Worm (Caenorhabditis elegans) whole organism, L4 larva: ENCODE results near the gene ccz-1.

Experiments
- R02D3.7 ChIP-seq: fragments of 150-350 bp; sonication (generic microtip); optimal IDR thresholded peaks from 3 replicates; lab custom pipeline; 2014; ENCODE audit warnings: missing biosample characterization, missing genetic modification characterization
- T20F7.1 ChIP-seq: fragments of 200-800 bp; sonication (Bioruptor generic); optimal IDR thresholded peaks from 2 replicates; lab custom pipeline; 2018; ENCODE audit warnings: mild to moderate bottlenecking, missing genetic modification characterization, missing compliant biosample characterization
- Y5F2A.4 ChIP-seq: fragments of 200-800 bp; sonication (Bioruptor generic); optimal IDR thresholded peaks from 2 replicates; lab custom pipeline; 2018; ENCODE audit warnings: mild to moderate bottlenecking, missing genetic modification characterization, missing compliant biosample characterization
- aha-1 ChIP-seq: fragments of 150-350 bp; peaks from one replicate; lab custom pipeline; 2014; ENCODE audit warnings: missing biosample characterization, missing genetic modification characterization
- ama-1 ChIP-seq: fragments of 150-350 bp; optimal IDR thresholded peaks from 2 replicates; lab custom pipeline; 2014; ENCODE audit warnings: inconsistent platforms, mixed read lengths
- ceh-20 ChIP-seq: fragments of 200-800 bp; sonication (Bioruptor generic); IDR thresholded peaks from 2 replicates; pipeline ENCODE4 v1.3.6; 2022; ENCODE audit warnings: missing genetic modification reagents, missing genetic modification characterization, missing compliant biosample characterization
- dmd-6 ChIP-seq: fragments of 200-800 bp; sonication (Bioruptor generic); IDR thresholded peaks from 2 replicates; pipeline ENCODE4 v1.3.6; 2022; ENCODE audit warnings: missing genetic modification reagents, missing genetic modification characterization, missing compliant biosample characterization
- dmd-8 ChIP-seq: fragments of 200-800 bp; sonication (Bioruptor generic); IDR thresholded peaks from 2 replicates; pipeline ENCODE4 v1.3.6; 2022; ENCODE audit warnings: missing genetic modification characterization, missing compliant biosample characterization
- dmd-9 ChIP-seq: fragments of 200-800 bp; sonication (Bioruptor generic); IDR thresholded peaks from 2 replicates; pipeline ENCODE4 v1.3.6; 2022; ENCODE audit warnings: missing genetic modification reagents, missing genetic modification characterization, missing compliant biosample characterization
- dve-1 ChIP-seq: sonication (generic microtip); optimal IDR thresholded peaks from 2 replicates; lab custom pipeline; 2017; ENCODE audit warnings: antibody characterized with exemption, mild to moderate bottlenecking, missing genetic modification characterization, missing compliant biosample characterization; ENCODE audit not compliant: insufficient read depth
- gei-8 ChIP-seq: fragments of 200-800 bp; sonication (Bioruptor generic); optimal IDR thresholded peaks from 2 replicates; lab custom pipeline; 2018; ENCODE audit warnings: mild to moderate bottlenecking, missing genetic modification characterization, missing compliant biosample characterization
- hif-1 ChIP-seq, 2 experiments: sonication (generic microtip); optimal IDR thresholded peaks; 2 replicates each; lab custom pipeline; 2016 to 2017; ENCODE audit warnings: missing compliant biosample characterization in 2 of 2, missing genetic modification characterization in 2 of 2, missing genetic modification reagents in 2 of 2, missing genotype in 2 of 2, mild to moderate bottlenecking in 1 of 2
- hlh-11 ChIP-seq: fragments of 200-800 bp; sonication (Bioruptor generic); optimal IDR thresholded peaks from 2 replicates; lab custom pipeline; 2018; ENCODE audit warnings: mild to moderate bottlenecking, missing genetic modification characterization, missing compliant biosample characterization
- hlh-30 ChIP-seq: sonication (generic microtip); optimal IDR thresholded peaks from 2 replicates; lab custom pipeline; 2017; ENCODE audit warnings: antibody characterized with exemption, mild to moderate bottlenecking, missing genetic modification characterization, missing compliant biosample characterization; ENCODE audit not compliant: insufficient read depth
- hmg-1.1 ChIP-seq: fragments of 200-800 bp; sonication (Bioruptor generic); IDR thresholded peaks from 2 replicates; pipeline ENCODE4 v1.3.6; 2022; ENCODE audit warnings: missing genetic modification reagents, missing genetic modification characterization, missing compliant biosample characterization
- jun-1 ChIP-seq: fragments of 150-350 bp; optimal IDR thresholded peaks from 2 replicates; lab custom pipeline; 2014; ENCODE audit warnings: missing biosample characterization, missing genetic modification reagents, missing genetic modification characterization
- lin-13 ChIP-seq: fragments of 150-350 bp; optimal IDR thresholded peaks from 2 replicates; lab custom pipeline; 2014; ENCODE audit warnings: missing biosample characterization, missing genetic modification reagents, missing genetic modification characterization
- lin-15B ChIP-seq: fragments of 150-350 bp; sonication (generic microtip); optimal IDR thresholded peaks from 3 replicates; lab custom pipeline; 2014; ENCODE audit warnings: missing biosample characterization, missing genetic modification characterization
- lin-29 ChIP-seq: fragments of 200-800 bp; sonication (Bioruptor generic); IDR thresholded peaks from 2 replicates; pipeline ENCODE4 v1.3.6; 2022; ENCODE audit warnings: missing genetic modification reagents, missing genetic modification characterization, missing compliant biosample characterization
- lsy-2 ChIP-seq, 2 experiments: fragments of 150-350 bp in 1 of 2; sonication (generic microtip) in 1 of 2; optimal IDR thresholded peaks; 2 replicates each; lab custom pipeline; 2014 to 2017; ENCODE audit warnings: missing biosample characterization in 2 of 2, missing genetic modification characterization in 2 of 2
- mep-1 ChIP-seq: fragments of 150-350 bp; sonication (generic microtip); optimal IDR thresholded peaks from 3 replicates; lab custom pipeline; 2014; ENCODE audit warnings: missing biosample characterization, missing genetic modification characterization
- mes-2 ChIP-seq: sonication (generic microtip); optimal IDR thresholded peaks from 2 replicates; lab custom pipeline; 2016; ENCODE audit warnings: missing genotype, mild to moderate bottlenecking, missing genetic modification characterization, missing compliant biosample characterization; ENCODE audit not compliant: poor library complexity, severe bottlenecking
- mxl-2 ChIP-seq: fragments of 200-800 bp; sonication (Bioruptor generic); conservative IDR thresholded peaks from 2 replicates; pipeline ENCODE4 v1.3.6; 2022; ENCODE audit warnings: missing genetic modification reagents, missing genetic modification characterization, missing compliant biosample characterization
- mxl-3 ChIP-seq: fragments of 200-800 bp; sonication (Bioruptor generic); optimal IDR thresholded peaks from 2 replicates; lab custom pipeline; 2018; ENCODE audit warnings: mild to moderate bottlenecking, missing genetic modification characterization, missing compliant biosample characterization
- nhr-10 ChIP-seq: fragments of 150-350 bp; optimal IDR thresholded peaks from 2 replicates; lab custom pipeline; 2014; ENCODE audit warnings: missing biosample characterization, missing genetic modification characterization
- nhr-102 ChIP-seq: sonication (generic microtip); optimal IDR thresholded peaks from 2 replicates; lab custom pipeline; 2016; ENCODE audit warnings: mild to moderate bottlenecking, missing genetic modification characterization, moderate library complexity, missing compliant biosample characterization
- nhr-11 ChIP-seq: fragments of 150-350 bp; optimal IDR thresholded peaks from 2 replicates; lab custom pipeline; 2014; ENCODE audit warnings: missing biosample characterization, missing genetic modification characterization
- nhr-41 ChIP-seq: fragments of 200-800 bp; sonication (Bioruptor generic); IDR thresholded peaks from 2 replicates; pipeline ENCODE4 v1.3.6; 2022; ENCODE audit warnings: missing genetic modification reagents, missing genetic modification characterization, missing compliant biosample characterization
- nhr-48 ChIP-seq: sonication (generic microtip); optimal IDR thresholded peaks from 2 replicates; lab custom pipeline; 2016; ENCODE audit warnings: mild to moderate bottlenecking, missing genetic modification characterization, missing compliant biosample characterization
- nhr-6 ChIP-seq: fragments of 150-350 bp; optimal IDR thresholded peaks from 2 replicates; lab custom pipeline; 2014; ENCODE audit warnings: missing biosample characterization, missing genetic modification characterization
- nhr-76 ChIP-seq: fragments of 150-350 bp; optimal IDR thresholded peaks from 2 replicates; lab custom pipeline; 2014; ENCODE audit warnings: missing biosample characterization, missing genetic modification characterization
- nhr-77 ChIP-seq: fragments of 150-350 bp; optimal IDR thresholded peaks from 2 replicates; lab custom pipeline; 2014; ENCODE audit warnings: missing biosample characterization, missing genetic modification characterization
- pha-4 ChIP-seq, 2 experiments: fragments of 150-350 bp in 1 of 2; fragments of 200-800 bp in 1 of 2; sonication (Bioruptor generic) in 1 of 2; IDR thresholded peaks in 1 of 2; optimal IDR thresholded peaks in 1 of 2; 2 replicates each; pipeline versions ENCODE4 v1.3.6 to Lab custom; 2014 to 2022; ENCODE audit warnings: missing genetic modification characterization in 2 of 2, missing genetic modification reagents in 2 of 2, missing biosample characterization in 1 of 2, missing compliant biosample characterization in 1 of 2
- saeg-2 ChIP-seq: fragments of 200-800 bp; sonication (Bioruptor generic); IDR thresholded peaks from 2 replicates; pipeline ENCODE4 v1.3.6; 2022; ENCODE audit warnings: missing genetic modification reagents, missing genetic modification characterization, missing compliant biosample characterization
- set-16 ChIP-seq: fragments of 200-800 bp; sonication (Bioruptor generic); IDR thresholded peaks from 2 replicates; pipeline ENCODE4 v1.3.6; 2022; ENCODE audit warnings: missing genetic modification reagents, missing genetic modification characterization, missing compliant biosample characterization
- skn-1 ChIP-seq: fragments of 150-350 bp; optimal IDR thresholded peaks from 2 replicates; lab custom pipeline; 2014; ENCODE audit warnings: missing biosample characterization, missing genetic modification characterization
- tag-97 ChIP-seq: fragments of 200-800 bp; sonication (Bioruptor generic); IDR thresholded peaks from 2 replicates; pipeline ENCODE4 v1.3.6; 2022; ENCODE audit warnings: missing genetic modification characterization, missing compliant biosample characterization
- zfp-3 ChIP-seq: fragments of 200-800 bp; sonication (Bioruptor generic); conservative IDR thresholded peaks from 2 replicates; pipeline ENCODE4 v1.3.6; 2022; ENCODE audit warnings: missing genetic modification reagents, missing genetic modification characterization, missing compliant biosample characterization
- zip-11 ChIP-seq: fragments of 200-800 bp; sonication (Bioruptor generic); IDR thresholded peaks from 2 replicates; pipeline ENCODE4 v1.3.6; 2022; ENCODE audit warnings: missing genetic modification characterization, missing compliant biosample characterization
- zip-2 ChIP-seq: fragments of 150-350 bp; optimal IDR thresholded peaks from 2 replicates; lab custom pipeline; 2014; ENCODE audit warnings: missing biosample characterization, missing genetic modification characterization
- ztf-7 ChIP-seq: fragments of 150-350 bp; optimal IDR thresholded peaks from 2 replicates; lab custom pipeline; 2014; ENCODE audit warnings: missing biosample characterization, missing genetic modification characterization

Gene ccz-1

DNA sequence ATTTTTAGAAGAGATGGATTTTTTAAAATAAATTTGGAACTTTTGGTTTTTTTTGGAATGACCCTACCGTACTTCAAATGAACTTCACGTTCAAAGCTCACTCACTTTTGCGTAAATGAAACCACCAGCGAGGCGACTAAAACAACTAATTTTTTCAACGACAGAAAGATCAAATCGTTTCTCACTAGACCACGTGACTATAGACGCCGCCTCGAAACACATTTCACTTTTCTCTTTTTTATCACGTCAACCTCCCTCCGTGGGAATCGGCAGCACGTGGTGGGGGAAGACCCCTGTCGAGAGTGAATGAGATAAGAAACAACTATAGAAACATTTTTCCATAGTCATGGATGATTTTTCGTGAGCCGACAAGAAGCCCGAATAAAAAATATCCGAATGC, 21.4 kb upstream of the ccz-1 start (continued):
- TF ChIP-seq jun-1 (tag; lab: Kevin White, UChicago) = peak; percentile 73
- TF ChIP-seq nhr-76 = peak; percentile 37
- TF ChIP-seq hif-1 (tag; optimal IDR thresholded peaks at IDR 0.05; lab: Kevin White, UChicago) = peak; percentile 43 to 90
- TF ChIP-seq aha-1 (tag; lab: Kevin White, UChicago) = peak; percentile 99
- no peak for TF ChIP-seq lin-15B (tag; lab: Kevin White, UChicago)
- peak; percentile 97 for TF ChIP-seq dve-1 (tag; lab: Kevin White, UChicago)
- TF ChIP-seq nhr-102 (tag; lab: Kevin White, UChicago) = peak; percentile 44
- TF ChIP-seq lin-13 = peak; percentile 75
- TF ChIP-seq dmd-6 (GFP tag; lab: Robert Waterston, UW) = peak; percentile 96
- TF ChIP-seq ama-1 (lab: Kevin White, UChicago) = no peak
- 0 out of 2 replicates have a peak, but pooled peaks have one; percentile 12 for TF ChIP-seq saeg-2
- no peak for TF ChIP-seq hmg-1.1 (GFP tag; lab: Robert Waterston, UW)
- peak; percentile 36 for TF ChIP-seq mes-2 (tag; lab: Kevin White, UChicago)
- TF ChIP-seq hlh-30 (tag; lab: Kevin White, UChicago) = peak; percentile 96
- TF ChIP-seq gei-8 (GFP tag; lab: Kevin White, UChicago) = peak; percentile 73
- TF ChIP-seq hlh-11 (tag; lab: Kevin White, UChicago) = peak; percentile 97
- TF ChIP-seq nhr-6 = peak; percentile 1
- peak; percentile 19 for TF ChIP-seq ztf-7 (tag; lab: Kevin White, UChicago)
- TF ChIP-seq mxl-3 (GFP tag; lab: Kevin White, UChicago) = peak; percentile 97
- TF ChIP-seq T20F7.1 = peak; percentile 50
- TF ChIP-seq dmd-9 = 0 out of 2 replicates have a peak, but pooled peaks have one; percentile 10
- TF ChIP-seq nhr-77 (tag; lab: Kevin White, UChicago) = peak; percentile 62
- TF ChIP-seq lin-29 (GFP tag; lab: Robert Waterston, UW) = peak; percentile 69; the same call in 1 of the 2 replicates
- TF ChIP-seq set-16 = peak; percentile 17; the same call in 1 of the 2 replicates
- TF ChIP-seq nhr-10 (tag; lab: Kevin White, UChicago) = peak; percentile 64
- TF ChIP-seq dmd-8 (GFP tag; lab: Robert Waterston, UW) = no peak
- TF ChIP-seq zip-11 (GFP tag; lab: Robert Waterston, UW) = no peak
- 0 out of 2 replicates have a peak, but pooled peaks have one; percentile 33 for TF ChIP-seq nhr-41
- peak; percentile 5 for TF ChIP-seq zip-2 (tag; lab: Kevin White, UChicago)
- TF ChIP-seq skn-1 (tag; lab: Kevin White, UChicago) = no peak
- TF ChIP-seq lsy-2 (tag; optimal IDR thresholded peaks at IDR 0.05; lab: Kevin White, UChicago) = peak in 1 of 2 experiments; percentile 68
- TF ChIP-seq nhr-11 = peak; percentile 34
- no peak for TF ChIP-seq R02D3.7 (tag; lab: Kevin White, UChicago)
- TF ChIP-seq mep-1 (tag; lab: Kevin White, UChicago) = peak; percentile 50
- TF ChIP-seq mxl-2 = peak; percentile 58; the same call in 1 of the 2 replicates
- no peak for TF ChIP-seq Y5F2A.4 (GFP tag; lab: Kevin White, UChicago)
- no peak for TF ChIP-seq tag-97 (GFP tag; lab: Robert Waterston, UW)
- TF ChIP-seq, all 104 proteins: peak for 48

DNA sequence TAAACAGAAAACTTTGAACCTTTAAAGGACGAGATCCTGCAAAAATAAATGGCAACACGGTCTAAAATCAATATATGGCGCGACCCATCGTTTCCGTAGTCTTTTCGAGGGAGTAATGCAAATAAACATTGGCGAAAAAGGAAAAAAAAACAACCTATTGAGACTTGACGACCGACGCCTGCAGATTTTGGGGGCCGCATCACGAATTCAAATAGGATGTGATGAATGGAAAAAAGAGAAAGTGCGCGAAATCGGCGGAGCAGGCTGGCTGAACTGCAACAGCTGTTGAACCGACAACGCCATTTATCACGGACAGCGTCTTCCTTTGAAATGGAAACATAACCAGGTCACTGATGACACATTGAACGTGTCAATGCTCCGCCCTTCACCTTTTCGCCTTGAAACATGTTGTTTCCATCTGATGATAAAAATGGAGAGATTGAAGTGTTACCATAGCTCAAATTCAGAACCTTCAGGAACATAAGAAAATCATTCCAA, 20.8 kb upstream of the ccz-1 start:
- TF ChIP-seq pha-4 (GFP tag; IDR thresholded peaks at IDR 0.05; lab: Robert Waterston, UW) (peak; percentile 23; the same call in 1 of the 2 replicates), pha-4 (tag; optimal IDR thresholded peaks at IDR 0.05; lab: Kevin White, UChicago) (no peak), ceh-20 (GFP tag; lab: Robert Waterston, UW) (peak; percentile 17; the same call in 1 of the 2 replicates), nhr-48 (tag; lab: Kevin White, UChicago) (no peak), zfp-3 (GFP tag; lab: Robert Waterston, UW) (no peak; the same call in 1 of the 2 replicates)
